Worm (Caenorhabditis elegans) whole organism, L2 larva: Measurements from ENCODE around the gene F55G11.10.
A peak's percentile ranks its signal among the peaks of the same experiment; 100 is the strongest.

Source experiments
- C34F6.9 ChIP-seq: fragments of 150-350 bp; optimal IDR thresholded peaks from 2 replicates; lab custom pipeline; 2014; ENCODE audit warnings: missing biosample characterization, missing genetic modification characterization
- F13H6.1 ChIP-seq: sonication (generic microtip); optimal IDR thresholded peaks from 2 replicates; lab custom pipeline; 2016; ENCODE audit warnings: missing genetic modification characterization, missing compliant biosample characterization
- ZK546.5 ChIP-seq: sonication (generic microtip); optimal IDR thresholded peaks from 2 replicates; lab custom pipeline; 2017; ENCODE audit warnings: missing biosample characterization, missing genetic modification characterization
- alr-1 ChIP-seq: fragments of 150-350 bp; optimal IDR thresholded peaks from 2 replicates; lab custom pipeline; 2014; ENCODE audit warnings: missing biosample characterization, missing genetic modification characterization
- blmp-1 ChIP-seq: sonication (generic microtip); optimal IDR thresholded peaks from 2 replicates; lab custom pipeline; 2017; ENCODE audit warnings: missing genetic modification characterization, mild to moderate bottlenecking, missing compliant biosample characterization, antibody characterized with exemption, moderate library complexity; ENCODE audit not compliant: insufficient read depth
- ceh-16 ChIP-seq: fragments of 150-350 bp; optimal IDR thresholded peaks from 2 replicates; lab custom pipeline; 2014; ENCODE audit warnings: missing biosample characterization, missing genetic modification characterization
- ceh-82 ChIP-seq: fragments of 150-350 bp; optimal IDR thresholded peaks from 2 replicates; lab custom pipeline; 2014; ENCODE audit warnings: missing biosample characterization, missing genetic modification characterization
- crh-2 ChIP-seq: sonication (generic microtip); optimal IDR thresholded peaks from 2 replicates; lab custom pipeline; 2017; ENCODE audit warnings: missing biosample characterization, missing genetic modification characterization
- dmd-4 ChIP-seq: sonication (generic microtip); optimal IDR thresholded peaks from 2 replicates; lab custom pipeline; 2017; ENCODE audit warnings: missing biosample characterization, missing genetic modification characterization
- fos-1 ChIP-seq: fragments of 150-350 bp; optimal IDR thresholded peaks from 2 replicates; lab custom pipeline; 2014; ENCODE audit warnings: missing biosample characterization, missing genetic modification characterization
- lin-11 ChIP-seq: fragments of 150-350 bp; sonication (generic microtip); optimal IDR thresholded peaks from 2 replicates; lab custom pipeline; 2014; ENCODE audit warnings: missing biosample characterization, missing genetic modification characterization, inconsistent platforms, mixed read lengths
- lin-39 ChIP-seq: fragments of 150-350 bp; optimal IDR thresholded peaks from 2 replicates; lab custom pipeline; 2014; ENCODE audit warnings: missing biosample characterization, missing genetic modification reagents, missing genetic modification characterization
- lsy-2 ChIP-seq, 2 experiments: fragments of 150-350 bp in 1 of 2; sonication (generic microtip) in 1 of 2; optimal IDR thresholded peaks; 2 replicates each; lab custom pipeline; 2014 to 2017; ENCODE audit warnings: missing biosample characterization in 2 of 2, missing genetic modification characterization in 2 of 2
- mab-5 ChIP-seq: fragments of 150-350 bp; optimal IDR thresholded peaks from 2 replicates; lab custom pipeline; 2014; ENCODE audit warnings: missing biosample characterization, missing genetic modification characterization
- mdl-1 ChIP-seq, 2 experiments: fragments of 150-350 bp in 1 of 2; sonication (generic microtip) in 1 of 2; optimal IDR thresholded peaks; 2 replicates each; lab custom pipeline; 2017; ENCODE audit warnings: missing biosample characterization in 2 of 2, missing genetic modification characterization in 2 of 2
- nhr-10 ChIP-seq: sonication (generic microtip); optimal IDR thresholded peaks from 2 replicates; lab custom pipeline; 2017; ENCODE audit warnings: missing biosample characterization, missing genetic modification characterization
- nhr-11 ChIP-seq: fragments of 150-350 bp; optimal IDR thresholded peaks from 2 replicates; lab custom pipeline; 2014; ENCODE audit warnings: missing biosample characterization, missing genetic modification characterization
- nhr-23 ChIP-seq: fragments of 150-350 bp; optimal IDR thresholded peaks from 2 replicates; lab custom pipeline; 2014; ENCODE audit warnings: missing biosample characterization, missing genetic modification reagents, missing genetic modification characterization
- nhr-237 ChIP-seq: fragments of 150-350 bp; optimal IDR thresholded peaks from 2 replicates; lab custom pipeline; 2014; ENCODE audit warnings: missing biosample characterization, missing genetic modification characterization
- nhr-6 ChIP-seq: fragments of 150-350 bp; optimal IDR thresholded peaks from 2 replicates; lab custom pipeline; 2014; ENCODE audit warnings: missing biosample characterization, missing genetic modification characterization
- nhr-77 ChIP-seq: fragments of 150-350 bp; optimal IDR thresholded peaks from 2 replicates; lab custom pipeline; 2014; ENCODE audit warnings: missing biosample characterization, missing genetic modification characterization
- sem-4 ChIP-seq: fragments of 150-350 bp; optimal IDR thresholded peaks from 2 replicates; lab custom pipeline; 2014; ENCODE audit warnings: missing biosample characterization, missing genetic modification reagents, missing genetic modification characterization
- skn-1 ChIP-seq: sonication (generic microtip); optimal IDR thresholded peaks from 2 replicates; lab custom pipeline; 2017; ENCODE audit warnings: missing biosample characterization, missing genetic modification characterization
- sma-9 ChIP-seq, 2 experiments: fragments of 150-350 bp in 1 of 2; sonication (generic microtip) in 1 of 2; optimal IDR thresholded peaks; 2 replicates each; lab custom pipeline; 2014 to 2016; ENCODE audit warnings: missing genetic modification characterization in 2 of 2, mild to moderate bottlenecking in 1 of 2, missing biosample characterization in 1 of 2, missing compliant biosample characterization in 1 of 2, missing genetic modification reagents in 1 of 2, moderate library complexity in 1 of 2
- unc-62 ChIP-seq: fragments of 150-350 bp; optimal IDR thresholded peaks from 2 replicates; lab custom pipeline; 2014; ENCODE audit warnings: missing biosample characterization, missing genetic modification reagents, missing genetic modification characterization
- ztf-11 ChIP-seq: sonication (generic microtip); optimal IDR thresholded peaks from 2 replicates; lab custom pipeline; 2017; ENCODE audit warnings: missing biosample characterization, missing genetic modification characterization
- ztf-4 ChIP-seq: fragments of 150-350 bp; optimal IDR thresholded peaks from 2 replicates; lab custom pipeline; 2014; ENCODE audit warnings: missing biosample characterization, missing genetic modification characterization

Gene F55G11.10

DNA sequence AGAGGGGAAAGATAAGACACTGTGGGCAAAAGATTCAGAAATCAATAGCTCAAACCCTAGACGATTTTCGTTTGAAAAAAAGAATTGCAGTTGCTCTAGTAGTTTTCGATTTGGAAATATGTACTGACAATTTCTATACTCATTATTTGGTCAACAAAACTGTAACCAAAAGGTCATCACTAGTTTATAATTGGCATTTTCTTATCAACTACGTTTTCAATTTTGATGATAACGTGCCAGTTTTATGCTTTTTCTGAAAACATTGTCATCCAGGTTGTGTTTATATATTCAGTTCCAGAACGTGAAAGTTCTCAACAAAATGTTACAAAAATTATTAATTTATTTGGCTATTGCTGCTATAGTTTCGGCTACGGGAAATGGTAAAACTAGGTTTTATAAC, 14.0 kb downstream of the F55G11.10 start, which contains the start of gene F55G11.8:
Gene F55G11.8, plus strand, starts transcription at position 245 of the 400 bp plus-strand sequence.
- TF ChIP-seq skn-1 (tag; lab: Kevin White, UChicago) (peak; percentile 43), sma-9 (GFP tag; optimal IDR thresholded peaks at IDR 0.05; lab: Kevin White, UChicago) (peak; percentile 25), sma-9 (tag; optimal IDR thresholded peaks at IDR 0.05; lab: Kevin White, UChicago) (no peak), nhr-10 (tag; lab: Kevin White, UChicago) (no peak), fos-1 (tag; lab: Kevin White, UChicago) (peak; percentile 86)

DNA sequence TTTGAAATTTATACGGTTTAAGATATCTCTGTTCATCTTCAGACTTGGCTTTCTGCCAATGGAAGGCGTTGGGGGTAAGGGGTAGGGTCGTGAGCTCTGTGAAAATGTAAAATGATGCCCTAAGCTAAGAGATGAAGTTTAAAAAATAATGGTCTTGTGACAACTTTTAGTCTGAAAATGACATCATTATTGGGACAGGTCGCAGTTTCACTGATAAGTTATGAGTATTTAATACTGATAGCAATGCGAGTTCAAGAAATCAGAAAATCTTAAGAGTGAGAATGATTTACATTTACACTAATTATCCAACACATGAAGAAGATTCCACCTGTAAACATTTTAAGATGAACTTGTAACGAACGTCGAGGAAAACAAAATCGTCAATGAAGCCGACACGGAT, 16.1 kb downstream of the F55G11.10 start:
- TF ChIP-seq ceh-16 (tag; lab: Kevin White, UChicago) (no peak), sma-9 (GFP tag; optimal IDR thresholded peaks at IDR 0.05; lab: Kevin White, UChicago) (peak; percentile 33), sma-9 (tag; optimal IDR thresholded peaks at IDR 0.05; lab: Kevin White, UChicago) (no peak), fos-1 (tag; lab: Kevin White, UChicago) (peak; percentile 56), ceh-82 (tag; lab: Kevin White, UChicago) (no peak), crh-2 (tag; lab: Kevin White, UChicago) (no peak), unc-62 (GFP tag; lab: Kevin White, UChicago) (no peak), C34F6.9 (tag; lab: Kevin White, UChicago) (no peak)

DNA sequence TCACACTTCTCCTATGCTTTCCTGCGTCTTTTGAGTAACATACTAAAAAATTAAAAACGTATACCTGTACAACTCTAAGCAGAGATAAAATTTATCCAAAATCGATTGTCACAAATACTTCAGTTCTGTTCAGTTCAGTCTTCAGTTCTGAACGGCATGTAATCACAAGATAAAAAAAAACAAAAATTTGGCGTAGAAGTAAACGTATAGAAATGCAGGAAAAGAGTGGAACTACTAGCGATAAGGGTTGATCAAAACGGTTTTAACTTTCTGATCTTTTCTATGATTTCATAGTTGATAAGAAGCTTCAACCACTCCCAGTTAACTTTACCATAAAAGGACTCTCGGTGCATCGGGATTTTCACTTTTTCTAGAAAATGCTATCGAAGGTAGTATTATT, 16.5 kb downstream of the F55G11.10 start, which contains the start of gene dod-22:
Gene dod-22, plus strand, starts transcription at position 301 of the 400 bp plus-strand sequence.
- TF ChIP-seq ztf-4 (tag; lab: Kevin White, UChicago) (no peak), fos-1 (tag; lab: Kevin White, UChicago) (peak; percentile 21)

DNA sequence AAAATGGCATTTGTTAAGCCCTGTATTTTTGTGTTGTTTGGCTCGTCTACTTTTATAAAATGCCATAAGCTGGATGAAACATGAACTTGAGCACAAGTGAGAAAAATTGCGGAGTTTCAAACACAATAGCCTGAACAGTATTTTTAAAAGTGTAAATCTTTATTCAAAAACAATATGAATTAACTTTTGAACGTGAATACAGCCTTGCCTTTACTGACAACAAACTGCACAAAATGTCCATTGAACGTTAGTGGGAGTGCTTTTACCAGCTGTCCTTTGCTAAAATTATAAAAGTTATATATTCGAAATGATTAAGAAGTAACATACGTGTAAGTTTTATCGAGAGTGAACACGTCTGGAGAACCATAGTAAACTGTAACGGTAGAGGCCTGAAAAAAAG, 18.7 kb downstream of the F55G11.10 start:
- TF ChIP-seq blmp-1 (tag; lab: Kevin White, UChicago): no peak
- no peak for TF ChIP-seq lin-11 (tag; lab: Kevin White, UChicago)
- TF ChIP-seq nhr-237: no peak
- no peak for TF ChIP-seq nhr-11
- TF ChIP-seq ztf-4 (tag; lab: Kevin White, UChicago): no peak
- no peak for TF ChIP-seq C34F6.9 (tag; lab: Kevin White, UChicago)
- TF ChIP-seq skn-1 (tag; lab: Kevin White, UChicago): no peak
- no peak for TF ChIP-seq F13H6.1
- TF ChIP-seq ceh-82 (tag; lab: Kevin White, UChicago): no peak
- no peak for TF ChIP-seq mab-5 (tag; lab: Kevin White, UChicago)
- no peak for TF ChIP-seq fos-1 (tag; lab: Kevin White, UChicago)
- no peak for TF ChIP-seq lsy-2 (tag; optimal IDR thresholded peaks at IDR 0.05; lab: Kevin White, UChicago)
- TF ChIP-seq crh-2 (tag; lab: Kevin White, UChicago): no peak
- no peak for TF ChIP-seq mdl-1 (tag; optimal IDR thresholded peaks at IDR 0.05; lab: Kevin White, UChicago)
- TF ChIP-seq alr-1: no peak
- TF ChIP-seq nhr-77 (tag; lab: Kevin White, UChicago): no peak
- no peak for TF ChIP-seq lin-39 (tag; lab: Kevin White, UChicago)
- no peak for TF ChIP-seq nhr-23
- TF ChIP-seq, all 48 proteins: peak for 0

DNA sequence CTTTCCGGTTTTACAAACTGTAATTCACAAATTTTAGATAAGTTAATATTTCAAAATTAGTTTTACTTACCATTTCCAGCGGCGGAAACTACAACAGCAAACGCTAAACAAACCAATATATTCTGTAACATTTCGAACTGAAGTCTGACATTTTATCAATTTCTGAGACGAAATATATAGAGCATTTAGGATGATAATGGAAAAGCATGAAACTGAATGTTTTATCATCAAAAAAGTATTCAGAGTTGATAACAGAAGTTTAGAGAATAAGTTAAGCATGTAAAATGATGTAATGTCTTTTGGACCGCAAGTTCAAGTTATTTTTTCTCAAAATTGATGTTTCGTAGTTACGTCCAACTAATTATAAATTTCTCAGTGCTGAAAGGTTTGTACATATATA, 20.6 kb downstream of the F55G11.10 start, which contains the start of gene F55G11.2:
Gene F55G11.2, minus strand, starts transcription at position 149 of the 400 bp plus-strand sequence.
- TF ChIP-seq ZK546.5 (tag; lab: Kevin White, UChicago) (no peak), lin-11 (tag; lab: Kevin White, UChicago) (no peak), fos-1 (tag; lab: Kevin White, UChicago) (peak; percentile 82), nhr-77 (tag; lab: Kevin White, UChicago) (no peak), ztf-4 (tag; lab: Kevin White, UChicago) (no peak), sma-9 (GFP tag; optimal IDR thresholded peaks at IDR 0.05; lab: Kevin White, UChicago) (no peak), sma-9 (tag; optimal IDR thresholded peaks at IDR 0.05; lab: Kevin White, UChicago) (no peak), dmd-4 (tag; lab: Kevin White, UChicago) (no peak), lin-39 (tag; lab: Kevin White, UChicago) (no peak), nhr-10 (tag; lab: Kevin White, UChicago) (no peak), ztf-11 (tag; lab: Kevin White, UChicago) (no peak), sem-4 (tag; lab: Kevin White, UChicago) (no peak), skn-1 (tag; lab: Kevin White, UChicago) (peak; percentile 21), nhr-6 (tag; lab: Kevin White, UChicago) (no peak)
- TF ChIP-seq, all 48 proteins: peak for 2

DNA sequence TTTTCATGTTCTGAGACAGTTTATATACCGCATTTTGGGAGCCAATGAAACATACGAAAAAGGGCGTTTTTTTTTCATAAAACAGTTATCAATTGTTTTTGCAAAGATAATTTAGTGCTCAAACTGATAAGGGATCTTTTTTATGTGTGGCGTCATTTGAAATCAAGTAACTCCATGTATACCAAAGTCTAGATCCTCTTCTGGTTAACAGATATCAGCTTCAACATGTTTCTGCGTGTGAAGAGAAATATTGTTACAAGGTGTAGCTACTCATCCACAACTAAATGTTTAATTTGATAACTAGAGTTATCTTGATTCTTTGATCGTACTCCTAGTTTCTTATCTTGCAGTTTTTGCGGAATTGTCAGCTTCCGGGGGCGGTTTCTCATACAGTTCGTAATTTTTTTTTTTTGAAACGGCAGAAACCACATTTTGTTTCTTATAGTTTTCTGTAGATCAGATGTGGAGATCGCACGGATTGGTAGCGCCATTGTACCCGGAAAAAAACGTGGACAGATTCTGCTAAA, 23.5 kb downstream of the F55G11.10 start:
- TF ChIP-seq ztf-11 (tag; lab: Kevin White, UChicago) (no peak), fos-1 (tag; lab: Kevin White, UChicago) (peak; percentile 41)
